Worm (Caenorhabditis elegans) whole organism, L3 larva: ENCODE measurements around the gene ugt-17.

Experiments used
- fkh-10 ChIP-seq: sonication (generic microtip); optimal IDR thresholded peaks from 2 replicates; lab custom pipeline; 2017; ENCODE audit warnings: missing biosample characterization, missing genetic modification reagents, missing genetic modification characterization
- nhr-237 ChIP-seq: fragments of 150-350 bp; optimal IDR thresholded peaks from 2 replicates; lab custom pipeline; 2014; ENCODE audit warnings: missing biosample characterization, missing genetic modification characterization
- nhr-28 ChIP-seq: fragments of 150-350 bp; optimal IDR thresholded peaks from 2 replicates; lab custom pipeline; 2014; ENCODE audit warnings: missing biosample characterization, missing genetic modification characterization
- ztf-11 ChIP-seq: fragments of 150-350 bp; optimal IDR thresholded peaks from 2 replicates; lab custom pipeline; 2014; ENCODE audit warnings: missing biosample characterization, missing genetic modification characterization

DNA sequence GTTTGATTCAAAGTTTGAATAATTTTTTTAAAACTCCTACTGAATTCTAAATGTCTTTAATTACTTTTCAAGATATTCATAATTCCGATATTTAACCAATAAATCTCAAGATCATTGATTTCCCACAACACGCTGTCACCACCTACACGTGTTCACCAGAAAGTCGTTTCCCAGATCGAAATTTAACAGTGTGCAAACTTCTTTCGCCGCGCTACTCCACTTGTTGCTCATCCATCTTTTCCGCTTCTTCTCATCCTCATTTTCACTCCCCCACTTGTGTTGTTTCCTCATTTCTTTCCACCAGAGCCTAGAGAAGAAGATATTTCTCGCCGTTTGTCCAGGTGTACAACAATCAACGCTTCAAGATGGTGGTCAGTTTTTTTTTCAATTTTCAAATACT, 40.9 kb upstream of the ugt-17 start, which contains the start of gene C51E3.9:
- TF ChIP-seq fkh-10 (GFP tag; lab: Kevin White, UChicago) (no peak), nhr-237 (tag; lab: Kevin White, UChicago) (no peak), ztf-11 (tag; lab: Kevin White, UChicago) (no peak), nhr-28 (tag; lab: Kevin White, UChicago) (no peak)
